Worm (Caenorhabditis elegans) whole organism, late embryonic: Measurements from ENCODE around the gene W03C9.5.

Experiments used
- F13H6.1 ChIP-seq: sonication (generic microtip); optimal IDR thresholded peaks from 2 replicates; lab custom pipeline; 2016; ENCODE audit warnings: missing genetic modification characterization, missing compliant biosample characterization
- ceh-9 ChIP-seq: sonication (generic microtip); optimal IDR thresholded peaks from 2 replicates; lab custom pipeline; 2016; ENCODE audit warnings: mild to moderate bottlenecking, missing genetic modification characterization, inconsistent platforms, missing compliant biosample characterization
- dve-1 ChIP-seq: sonication (generic microtip); optimal IDR thresholded peaks from 2 replicates; lab custom pipeline; 2017; ENCODE audit warnings: antibody characterized with exemption, mild to moderate bottlenecking, missing genetic modification characterization, missing compliant biosample characterization
- hlh-13 ChIP-seq: fragments of 200-800 bp; sonication (Bioruptor generic); optimal IDR thresholded peaks from 2 replicates; lab custom pipeline; 2018; ENCODE audit warnings: mild to moderate bottlenecking, missing genetic modification characterization, missing compliant biosample characterization
- hlh-15 ChIP-seq: sonication (generic microtip); optimal IDR thresholded peaks from 2 replicates; lab custom pipeline; 2016; ENCODE audit warnings: missing genetic modification characterization, missing compliant biosample characterization
- lin-11 ChIP-seq: fragments of 200-800 bp; sonication (Bioruptor generic); optimal IDR thresholded peaks from 2 replicates; lab custom pipeline; 2018; ENCODE audit warnings: mild to moderate bottlenecking, missing genetic modification characterization, missing compliant biosample characterization
- nhr-11 ChIP-seq: fragments of 150-350 bp; optimal IDR thresholded peaks from 2 replicates; lab custom pipeline; 2014; ENCODE audit warnings: missing biosample characterization, missing genetic modification characterization
- pha-2 ChIP-seq: sonication (generic microtip); optimal IDR thresholded peaks from 2 replicates; lab custom pipeline; 2017; ENCODE audit warnings: mild to moderate bottlenecking, missing genetic modification characterization, missing compliant biosample characterization
- pha-4 ChIP-seq: fragments of 150-350 bp; optimal IDR thresholded peaks from 2 replicates; lab custom pipeline; 2018; ENCODE audit warnings: missing biosample characterization, missing genetic modification reagents, missing genetic modification characterization
- pqm-1 ChIP-seq: sonication (generic microtip); optimal IDR thresholded peaks from 2 replicates; lab custom pipeline; 2016; ENCODE audit warnings: missing genetic modification characterization, missing compliant biosample characterization
- ref-2 ChIP-seq: sonication (generic microtip); optimal IDR thresholded peaks from 2 replicates; lab custom pipeline; 2016; ENCODE audit warnings: missing genetic modification characterization, missing compliant biosample characterization
- rnt-1 ChIP-seq: sonication (generic microtip); optimal IDR thresholded peaks from 2 replicates; lab custom pipeline; 2016; ENCODE audit warnings: missing genetic modification characterization, missing compliant biosample characterization

ce11 chrII:11973632-11974031 is 6.3 kb upstream of the W03C9.5 start, which contains the start of gene acbp-6:
- no peak for TF ChIP-seq rnt-1 (tag; lab: Kevin White, UChicago)
- TF ChIP-seq pha-2 (tag; lab: Kevin White, UChicago) = no peak
- TF ChIP-seq ceh-9 (tag; lab: Kevin White, UChicago) = no peak
- no peak for TF ChIP-seq dve-1 (tag; lab: Kevin White, UChicago)
- TF ChIP-seq hlh-15 (tag; lab: Kevin White, UChicago) = no peak
- no peak for TF ChIP-seq pqm-1 (tag; lab: Kevin White, UChicago)
- no peak for TF ChIP-seq F13H6.1 (tag; lab: Kevin White, UChicago)
- TF ChIP-seq ref-2 (tag; lab: Kevin White, UChicago) = no peak
- no peak for TF ChIP-seq hlh-13
- TF ChIP-seq nhr-11 (tag; lab: Kevin White, UChicago) = no peak
- no peak for TF ChIP-seq lin-11 (tag; lab: Kevin White, UChicago)
- TF ChIP-seq pha-4 (tag; lab: Kevin White, UChicago) = no peak
